Worm (Caenorhabditis elegans) whole organism, L3 larva: ENCODE results near the gene twnk-1.

ENCODE experiments used
- R02D3.7 ChIP-seq: fragments of 150-350 bp; optimal IDR thresholded peaks from 2 replicates; lab custom pipeline; 2014; ENCODE audit warnings: missing biosample characterization, missing genetic modification characterization
- ZK546.5 ChIP-seq: sonication (generic microtip); optimal IDR thresholded peaks from 2 replicates; lab custom pipeline; 2017; ENCODE audit warnings: missing biosample characterization, missing genetic modification characterization
- aly-2 ChIP-seq: fragments of 150-350 bp; optimal IDR thresholded peaks from 2 replicates; lab custom pipeline; 2014; ENCODE audit warnings: missing biosample characterization, missing genetic modification characterization
- ceh-28 ChIP-seq: fragments of 150-350 bp; optimal IDR thresholded peaks from 2 replicates; lab custom pipeline; 2014; ENCODE audit warnings: missing biosample characterization, missing genetic modification reagents, missing genetic modification characterization
- ceh-82 ChIP-seq: fragments of 150-350 bp; optimal IDR thresholded peaks from 2 replicates; lab custom pipeline; 2014; ENCODE audit warnings: missing biosample characterization, missing genetic modification characterization
- egl-5 ChIP-seq: fragments of 150-350 bp; optimal IDR thresholded peaks from 2 replicates; lab custom pipeline; 2017; ENCODE audit warnings: missing biosample characterization, missing genetic modification reagents, missing genetic modification characterization, inconsistent platforms
- elt-2 ChIP-seq: sonication (generic microtip); optimal IDR thresholded peaks from 2 replicates; lab custom pipeline; 2016; ENCODE audit warnings: missing genetic modification reagents, mild to moderate bottlenecking, missing genetic modification characterization, missing compliant biosample characterization
- elt-3 ChIP-seq, 3 experiments: fragments of 150-350 bp in 1 of 3; sonication (generic microtip) in 2 of 3; optimal IDR thresholded peaks; 2 replicates in 2 of 3; 4 replicates in 1 of 3; lab custom pipeline; 2014 to 2017; ENCODE audit warnings: missing biosample characterization in 3 of 3, missing genetic modification characterization in 3 of 3
- eor-1 ChIP-seq, 2 experiments: fragments of 150-350 bp; optimal IDR thresholded peaks; 2 replicates each; lab custom pipeline; 2014 to 2018; ENCODE audit warnings: missing biosample characterization in 2 of 2, missing genetic modification characterization in 2 of 2
- fkh-2 ChIP-seq: fragments of 150-350 bp; optimal IDR thresholded peaks from 2 replicates; lab custom pipeline; 2014; ENCODE audit warnings: missing biosample characterization, missing genetic modification reagents, missing genetic modification characterization
- hmg-11 ChIP-seq: sonication (generic microtip); optimal IDR thresholded peaks from 2 replicates; lab custom pipeline; 2016; ENCODE audit warnings: missing genetic modification characterization, missing compliant biosample characterization
- jun-1 ChIP-seq: fragments of 150-350 bp; optimal IDR thresholded peaks from 2 replicates; lab custom pipeline; 2014; ENCODE audit warnings: missing biosample characterization, missing genetic modification reagents, missing genetic modification characterization
- lin-15B ChIP-seq: fragments of 150-350 bp; optimal IDR thresholded peaks from 2 replicates; lab custom pipeline; 2014; ENCODE audit warnings: missing biosample characterization, missing genetic modification characterization
- lsy-12 ChIP-seq: sonication (generic microtip); optimal IDR thresholded peaks from 2 replicates; lab custom pipeline; 2016; ENCODE audit warnings: mild to moderate bottlenecking, missing genetic modification characterization, missing compliant biosample characterization
- mdl-1 ChIP-seq: fragments of 150-350 bp; optimal IDR thresholded peaks from 2 replicates; lab custom pipeline; 2014; ENCODE audit warnings: missing biosample characterization, missing genetic modification characterization
- nfya-1 ChIP-seq: sonication (generic microtip); optimal IDR thresholded peaks from 2 replicates; lab custom pipeline; 2017; ENCODE audit warnings: missing genetic modification characterization, mild to moderate bottlenecking, missing compliant biosample characterization, antibody characterized with exemption, moderate library complexity; ENCODE audit not compliant: insufficient read depth
- nhr-11 ChIP-seq: fragments of 150-350 bp; optimal IDR thresholded peaks from 2 replicates; lab custom pipeline; 2014; ENCODE audit warnings: missing biosample characterization, missing genetic modification characterization
- nhr-23 ChIP-seq: fragments of 150-350 bp; optimal IDR thresholded peaks from 2 replicates; lab custom pipeline; 2014; ENCODE audit warnings: missing biosample characterization, missing genetic modification reagents, missing genetic modification characterization
- nhr-25 ChIP-seq: sonication (generic microtip); optimal IDR thresholded peaks from 2 replicates; lab custom pipeline; 2017; ENCODE audit warnings: missing biosample characterization, missing genetic modification characterization
- nhr-43 ChIP-seq: sonication (generic microtip); optimal IDR thresholded peaks from 2 replicates; lab custom pipeline; 2016; ENCODE audit warnings: mild to moderate bottlenecking, missing genetic modification characterization, missing compliant biosample characterization; ENCODE audit not compliant: poor library complexity, severe bottlenecking
- nhr-67 ChIP-seq: fragments of 150-350 bp; optimal IDR thresholded peaks from 2 replicates; lab custom pipeline; 2014; ENCODE audit warnings: missing biosample characterization, missing genetic modification characterization
- nhr-76 ChIP-seq: fragments of 150-350 bp; sonication (generic microtip); optimal IDR thresholded peaks from 5 replicates; lab custom pipeline; 2014; ENCODE audit warnings: missing biosample characterization, missing genetic modification characterization
- nhr-77 ChIP-seq: fragments of 150-350 bp; optimal IDR thresholded peaks from 2 replicates; lab custom pipeline; 2014; ENCODE audit warnings: missing biosample characterization, missing genetic modification characterization
- pha-4 ChIP-seq: fragments of 150-350 bp; optimal IDR thresholded peaks from 2 replicates; lab custom pipeline; 2014; ENCODE audit warnings: missing biosample characterization, missing genetic modification reagents, missing genetic modification characterization
- pqm-1 ChIP-seq: fragments of 150-350 bp; optimal IDR thresholded peaks from 2 replicates; lab custom pipeline; 2017; ENCODE audit warnings: missing biosample characterization, missing genetic modification characterization, inconsistent platforms
- sea-2 ChIP-seq: fragments of 150-350 bp; sonication (generic microtip); optimal IDR thresholded peaks from 4 replicates; lab custom pipeline; 2014; ENCODE audit warnings: missing biosample characterization, missing genetic modification reagents, missing genetic modification characterization
- skn-1 ChIP-seq: fragments of 150-350 bp; optimal IDR thresholded peaks from 2 replicates; lab custom pipeline; 2014; ENCODE audit warnings: missing biosample characterization, missing genetic modification characterization
- tbx-2 ChIP-seq: sonication (generic microtip); optimal IDR thresholded peaks from 2 replicates; lab custom pipeline; 2016; ENCODE audit warnings: mild to moderate bottlenecking, missing genetic modification characterization, missing compliant biosample characterization
- ztf-11 ChIP-seq: fragments of 150-350 bp; optimal IDR thresholded peaks from 2 replicates; lab custom pipeline; 2014; ENCODE audit warnings: missing biosample characterization, missing genetic modification characterization
- ztf-4 ChIP-seq: fragments of 150-350 bp; optimal IDR thresholded peaks from 2 replicates; lab custom pipeline; 2014; ENCODE audit warnings: missing biosample characterization, missing genetic modification characterization

The twnk-1 gene

ce11 chrX:5775804-5776252 is 15.2 kb upstream of the twnk-1 start (continued):
- TF ChIP-seq egl-5 (peak; percentile 71), ceh-82 (tag; lab: Kevin White, UChicago) (no peak), ztf-11 (no peak)

- TF ChIP-seq hmg-11 (tag; lab: Kevin White, UChicago) (peak; percentile 25), fkh-2 (tag; lab: Kevin White, UChicago) (no peak), ceh-28 (peak; percentile 53), R02D3.7 (tag; lab: Kevin White, UChicago) (no peak), eor-1 (tag; optimal IDR thresholded peaks at IDR 0.05; lab: Kevin White, UChicago) (no peak), sea-2 (GFP tag; lab: Kevin White, UChicago) (no peak), tbx-2 (tag; lab: Kevin White, UChicago) (no peak), nhr-25 (tag; lab: Kevin White, UChicago) (peak; percentile 65), nhr-76 (no peak), nhr-67 (no peak), nhr-77 (no peak), aly-2 (tag; lab: Kevin White, UChicago) (no peak), elt-2 (peak; percentile 56), jun-1 (tag; lab: Kevin White, UChicago) (peak; percentile 22), nhr-23 (tag; lab: Kevin White, UChicago) (peak; percentile 88), lin-15B (tag; lab: Kevin White, UChicago) (no peak), nhr-43 (tag; lab: Kevin White, UChicago) (peak; percentile 67), ZK546.5 (tag; lab: Kevin White, UChicago) (no peak), elt-3 (tag; optimal IDR thresholded peaks at IDR 0.05; lab: Kevin White, UChicago) (no peak), nhr-11 (tag; lab: Kevin White, UChicago) (no peak), nfya-1 (tag; lab: Kevin White, UChicago) (peak; percentile 38), pha-4 (tag; lab: Kevin White, UChicago) (peak; percentile 20), pqm-1 (tag; lab: Kevin White, UChicago) (no peak)
- TF ChIP-seq, all 47 proteins: peak for 9
Measured at ce11 chrX:5780672-5781182, 10.3 kb upstream of the twnk-1 start, which contains the start of gene sft-4. Gene sft-4, minus strand, starts transcription at chrX:5780722.

ce11 chrX:5781294-5781693 is 9.7 kb upstream of the twnk-1 start:
- TF ChIP-seq pha-4 (tag; lab: Kevin White, UChicago) (peak; percentile 62), aly-2 (tag; lab: Kevin White, UChicago) (no peak)

ce11 chrX:5782153-5782552 is 8.9 kb upstream of the twnk-1 start, which contains the start of gene gakh-1:
Gene gakh-1, plus strand, starts transcription at chrX:5782499.
- TF ChIP-seq elt-2 (peak; percentile 52), tbx-2 (tag; lab: Kevin White, UChicago) (peak; percentile 36), nhr-11 (tag; lab: Kevin White, UChicago) (no peak), sea-2 (GFP tag; lab: Kevin White, UChicago) (no peak), nfya-1 (tag; lab: Kevin White, UChicago) (peak; percentile 58), mdl-1 (no peak), nhr-23 (tag; lab: Kevin White, UChicago) (peak; percentile 32), ceh-82 (tag; lab: Kevin White, UChicago) (no peak), lsy-12 (peak; percentile 47), ztf-4 (tag; lab: Kevin White, UChicago) (no peak), ztf-11 (no peak), skn-1 (tag; lab: Kevin White, UChicago) (peak; percentile 30), nhr-43 (tag; lab: Kevin White, UChicago) (peak; percentile 60), nhr-25 (tag; lab: Kevin White, UChicago) (peak; percentile 46), hmg-11 (tag; lab: Kevin White, UChicago) (peak; percentile 55), ceh-28 (peak; percentile 5)

ce11 chrX:5786193-5786592 is 4.8 kb upstream of the twnk-1 start, which contains the start of gene F46G11.6:
Gene F46G11.6, plus strand, starts transcription at chrX:5786493.
- TF ChIP-seq R02D3.7 (tag; lab: Kevin White, UChicago) (no peak), egl-5 (no peak)

- peak; percentile 31 for TF ChIP-seq nhr-23 (tag; lab: Kevin White, UChicago)
- TF ChIP-seq elt-2: no peak
- no peak for TF ChIP-seq ZK546.5 (tag; lab: Kevin White, UChicago)
- TF ChIP-seq, all 47 proteins: peak for 1
Measured at ce11 chrX:5787861-5788260, 3.2 kb upstream of the twnk-1 start, which contains the start of gene F46G11.2. Gene F46G11.2, plus strand, starts transcription at chrX:5788161.
